Worm (Caenorhabditis elegans) whole organism, late embryonic: ENCODE measurements around the gene hpo-30.

Experiments
- C08G9.2 ChIP-seq: sonication (generic microtip); optimal IDR thresholded peaks from 2 replicates; lab custom pipeline; 2016; ENCODE audit warnings: mild to moderate bottlenecking, missing genetic modification characterization, moderate library complexity, missing compliant biosample characterization
- C38D4.7 ChIP-seq: fragments of 200-800 bp; sonication (Bioruptor generic); optimal IDR thresholded peaks from 2 replicates; lab custom pipeline; 2018; ENCODE audit warnings: mild to moderate bottlenecking, missing genetic modification characterization, moderate library complexity, missing compliant biosample characterization
- F13H6.1 ChIP-seq: sonication (generic microtip); optimal IDR thresholded peaks from 2 replicates; lab custom pipeline; 2016; ENCODE audit warnings: missing genetic modification characterization, missing compliant biosample characterization
- K09A11.1 ChIP-seq: sonication (generic microtip); optimal IDR thresholded peaks from 2 replicates; lab custom pipeline; 2017; ENCODE audit warnings: antibody characterized with exemption, mild to moderate bottlenecking, missing genetic modification characterization, missing compliant biosample characterization; ENCODE audit not compliant: insufficient read depth
- T23F11.4 ChIP-seq: fragments of 200-800 bp; sonication (Bioruptor generic); optimal IDR thresholded peaks from 2 replicates; lab custom pipeline; 2018; ENCODE audit warnings: mild to moderate bottlenecking, missing genetic modification characterization, missing compliant biosample characterization
- Y22D7AL.16 ChIP-seq: sonication (generic microtip); optimal IDR thresholded peaks from 2 replicates; lab custom pipeline; 2016; ENCODE audit warnings: missing genetic modification characterization, missing compliant biosample characterization
- ahr-1 ChIP-seq: sonication (generic microtip); optimal IDR thresholded peaks from 2 replicates; lab custom pipeline; 2016; ENCODE audit warnings: missing genetic modification characterization, missing compliant biosample characterization
- ceh-14 ChIP-seq: sonication (generic microtip); optimal IDR thresholded peaks from 2 replicates; lab custom pipeline; 2016; ENCODE audit warnings: missing genotype, missing genetic modification characterization, missing compliant biosample characterization
- ceh-18 ChIP-seq: sonication (generic microtip); optimal IDR thresholded peaks from 2 replicates; lab custom pipeline; 2016; ENCODE audit warnings: missing genetic modification characterization, missing compliant biosample characterization
- ceh-19 ChIP-seq: fragments of 200-800 bp; sonication (Bioruptor generic); optimal IDR thresholded peaks from 2 replicates; lab custom pipeline; 2018; ENCODE audit warnings: mild to moderate bottlenecking, missing genetic modification characterization, missing compliant biosample characterization
- ceh-22 ChIP-seq: sonication (generic microtip); optimal IDR thresholded peaks from 2 replicates; lab custom pipeline; 2017; ENCODE audit warnings: missing biosample characterization, missing genetic modification characterization
- ceh-30 ChIP-seq: fragments of 150-350 bp; optimal IDR thresholded peaks from 2 replicates; lab custom pipeline; 2014; ENCODE audit warnings: missing biosample characterization, missing genetic modification characterization
- ceh-31 ChIP-seq: sonication (generic microtip); optimal IDR thresholded peaks from 2 replicates; lab custom pipeline; 2016; ENCODE audit warnings: missing genetic modification characterization, missing compliant biosample characterization
- ceh-34 ChIP-seq: sonication (generic microtip); optimal IDR thresholded peaks from 2 replicates; lab custom pipeline; 2016; ENCODE audit warnings: mild to moderate bottlenecking, missing genetic modification characterization, missing compliant biosample characterization
- ceh-6 ChIP-seq: fragments of 200-800 bp; sonication (Bioruptor generic); optimal IDR thresholded peaks from 2 replicates; lab custom pipeline; 2018; ENCODE audit warnings: mild to moderate bottlenecking, missing genetic modification characterization, missing compliant biosample characterization
- ceh-9 ChIP-seq: sonication (generic microtip); optimal IDR thresholded peaks from 2 replicates; lab custom pipeline; 2016; ENCODE audit warnings: mild to moderate bottlenecking, missing genetic modification characterization, inconsistent platforms, missing compliant biosample characterization
- dmd-4 ChIP-seq: sonication (generic microtip); optimal IDR thresholded peaks from 2 replicates; lab custom pipeline; 2016; ENCODE audit warnings: borderline replicate concordance, missing genetic modification characterization, missing compliant biosample characterization
- elt-2 ChIP-seq: sonication (generic microtip); optimal IDR thresholded peaks from 2 replicates; lab custom pipeline; 2016; ENCODE audit warnings: missing genetic modification reagents, missing genetic modification characterization, missing compliant biosample characterization
- ets-4 ChIP-seq: sonication (generic microtip); optimal IDR thresholded peaks from 2 replicates; lab custom pipeline; 2016; ENCODE audit warnings: missing genetic modification characterization, missing compliant biosample characterization
- fax-1 ChIP-seq: sonication (generic microtip); optimal IDR thresholded peaks from 2 replicates; lab custom pipeline; 2016; ENCODE audit warnings: missing genotype, missing genetic modification characterization, missing compliant biosample characterization
- gmeb-2 ChIP-seq: sonication (generic microtip); optimal IDR thresholded peaks from 2 replicates; lab custom pipeline; 2016; ENCODE audit warnings: missing genetic modification characterization, inconsistent platforms, missing compliant biosample characterization
- hlh-13 ChIP-seq: fragments of 200-800 bp; sonication (Bioruptor generic); optimal IDR thresholded peaks from 2 replicates; lab custom pipeline; 2018; ENCODE audit warnings: mild to moderate bottlenecking, missing genetic modification characterization, missing compliant biosample characterization
- hlh-15 ChIP-seq: sonication (generic microtip); optimal IDR thresholded peaks from 2 replicates; lab custom pipeline; 2016; ENCODE audit warnings: missing genetic modification characterization, missing compliant biosample characterization
- hlh-30 ChIP-seq: sonication (generic microtip); optimal IDR thresholded peaks from 2 replicates; lab custom pipeline; 2017; ENCODE audit warnings: antibody characterized with exemption, missing genetic modification characterization, missing compliant biosample characterization; ENCODE audit not compliant: insufficient read depth
- lin-11 ChIP-seq: fragments of 200-800 bp; sonication (Bioruptor generic); optimal IDR thresholded peaks from 2 replicates; lab custom pipeline; 2018; ENCODE audit warnings: mild to moderate bottlenecking, missing genetic modification characterization, missing compliant biosample characterization
- madf-2 ChIP-seq: sonication (generic microtip); optimal IDR thresholded peaks from 2 replicates; lab custom pipeline; 2017; ENCODE audit warnings: missing genetic modification characterization, missing compliant biosample characterization
- nhr-11 ChIP-seq: fragments of 150-350 bp; optimal IDR thresholded peaks from 2 replicates; lab custom pipeline; 2014; ENCODE audit warnings: missing biosample characterization, missing genetic modification characterization
- nhr-232 ChIP-seq: sonication (generic microtip); optimal IDR thresholded peaks from 2 replicates; lab custom pipeline; 2016; ENCODE audit warnings: missing genetic modification characterization, missing compliant biosample characterization
- npax-4 ChIP-seq: sonication (generic microtip); optimal IDR thresholded peaks from 2 replicates; lab custom pipeline; 2016; ENCODE audit warnings: missing genetic modification characterization, missing compliant biosample characterization
- odd-2 ChIP-seq: sonication (generic microtip); optimal IDR thresholded peaks from 2 replicates; lab custom pipeline; 2017; ENCODE audit warnings: antibody characterized with exemption, mild to moderate bottlenecking, missing genetic modification characterization, missing compliant biosample characterization
- pax-1 ChIP-seq: fragments of 150-350 bp; optimal IDR thresholded peaks from 2 replicates; lab custom pipeline; 2014; ENCODE audit warnings: missing biosample characterization, missing genetic modification characterization
- pha-2 ChIP-seq: sonication (generic microtip); optimal IDR thresholded peaks from 2 replicates; lab custom pipeline; 2017; ENCODE audit warnings: mild to moderate bottlenecking, missing genetic modification characterization, missing compliant biosample characterization
- pqm-1 ChIP-seq: sonication (generic microtip); optimal IDR thresholded peaks from 2 replicates; lab custom pipeline; 2016; ENCODE audit warnings: missing genetic modification characterization, missing compliant biosample characterization
- pros-1 ChIP-seq: fragments of 150-350 bp; optimal IDR thresholded peaks from 2 replicates; lab custom pipeline; 2014; ENCODE audit warnings: missing biosample characterization, missing genetic modification reagents, missing genetic modification characterization
- sdc-2 ChIP-seq: sonication (generic microtip); optimal IDR thresholded peaks from 2 replicates; lab custom pipeline; 2016; ENCODE audit warnings: missing genotype, missing genetic modification characterization, missing compliant biosample characterization
- sox-2 ChIP-seq: fragments of 200-800 bp; sonication (Bioruptor generic); IDR thresholded peaks from 2 replicates; pipeline ENCODE4 v1.3.6; 2022; ENCODE audit warnings: missing genetic modification reagents, missing genetic modification characterization, missing compliant biosample characterization
- sox-4 ChIP-seq: sonication (generic microtip); optimal IDR thresholded peaks from 2 replicates; lab custom pipeline; 2017; ENCODE audit warnings: mild to moderate bottlenecking, missing genetic modification characterization, inconsistent platforms, missing compliant biosample characterization
- tbx-2 ChIP-seq: sonication (generic microtip); optimal IDR thresholded peaks from 2 replicates; lab custom pipeline; 2016; ENCODE audit warnings: missing genetic modification characterization, missing compliant biosample characterization
- tbx-7 ChIP-seq: sonication (generic microtip); optimal IDR thresholded peaks from 2 replicates; lab custom pipeline; 2016; ENCODE audit warnings: missing genotype, missing genetic modification characterization, missing compliant biosample characterization
- unc-42 ChIP-seq: sonication (generic microtip); optimal IDR thresholded peaks from 2 replicates; lab custom pipeline; 2016; ENCODE audit warnings: missing genotype, missing genetic modification characterization, missing compliant biosample characterization
- unc-55 ChIP-seq: sonication (generic microtip); optimal IDR thresholded peaks from 2 replicates; lab custom pipeline; 2017; ENCODE audit warnings: missing biosample characterization, missing genetic modification reagents, missing genetic modification characterization
- unc-86 ChIP-seq: sonication (generic microtip); optimal IDR thresholded peaks from 2 replicates; lab custom pipeline; 2016; ENCODE audit warnings: missing genetic modification characterization, missing compliant biosample characterization

hpo-30 gene

DNA sequence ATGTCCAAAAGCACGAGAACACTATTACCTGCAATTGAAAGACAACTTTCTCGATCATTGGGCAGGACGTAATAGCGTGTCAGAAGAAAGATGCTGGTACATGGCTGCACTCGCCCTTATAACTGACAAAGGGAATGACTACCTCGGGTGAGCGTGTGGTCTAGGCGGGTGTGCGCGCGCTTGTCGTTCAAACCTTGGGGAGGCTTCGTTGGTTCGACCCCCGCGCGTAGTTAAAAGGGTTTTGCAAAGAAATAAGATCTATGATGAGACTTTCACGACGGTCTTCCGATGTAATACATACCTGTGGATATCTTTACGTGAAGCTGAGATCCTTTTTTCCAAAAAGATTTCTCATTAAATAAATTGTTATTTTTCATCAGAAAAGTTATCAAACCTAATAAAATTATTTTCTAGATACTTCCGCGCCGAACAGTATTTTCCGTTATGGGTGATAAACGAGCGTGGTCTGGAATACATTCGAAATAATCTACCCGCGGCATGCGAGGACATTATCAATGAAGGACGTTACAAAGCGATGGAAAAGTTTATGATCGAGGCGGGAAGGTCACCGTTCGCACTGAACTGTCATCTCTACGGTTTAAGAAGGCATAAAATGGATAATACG is 6.6 kb downstream of the hpo-30 start (continued):
- TF ChIP-seq odd-2 (peak; percentile 94), unc-86 (tag; lab: Kevin White, UChicago) (peak; percentile 100), sox-2 (GFP tag; lab: Robert Waterston, UW) (peak; percentile 98), nhr-11 (tag; lab: Kevin White, UChicago) (no peak), hlh-30 (tag; lab: Kevin White, UChicago) (peak; percentile 92), ceh-14 (peak; percentile 99), ceh-9 (peak; percentile 100), elt-2 (peak; percentile 100), sdc-2 (peak; percentile 95), ceh-19 (peak; percentile 100), ceh-18 (tag; lab: Kevin White, UChicago) (peak; percentile 99), pax-1 (tag; lab: Kevin White, UChicago) (peak; percentile 29), pros-1 (tag; lab: Kevin White, UChicago) (peak; percentile 99), ahr-1 (tag; lab: Kevin White, UChicago) (peak; percentile 99), hlh-15 (tag; lab: Kevin White, UChicago) (peak; percentile 100), C38D4.7 (GFP tag; lab: Kevin White, UChicago) (peak; percentile 98), pha-2 (tag; lab: Kevin White, UChicago) (peak; percentile 98), C08G9.2 (tag; lab: Kevin White, UChicago) (peak; percentile 98), tbx-2 (peak; percentile 99), ceh-34 (tag; lab: Kevin White, UChicago) (peak; percentile 100), T23F11.4 (GFP tag; lab: Kevin White, UChicago) (peak; percentile 100), dmd-4 (peak; percentile 99), sox-4 (tag; lab: Kevin White, UChicago) (peak; percentile 100), ceh-31 (tag; lab: Kevin White, UChicago) (peak; percentile 98)

DNA sequence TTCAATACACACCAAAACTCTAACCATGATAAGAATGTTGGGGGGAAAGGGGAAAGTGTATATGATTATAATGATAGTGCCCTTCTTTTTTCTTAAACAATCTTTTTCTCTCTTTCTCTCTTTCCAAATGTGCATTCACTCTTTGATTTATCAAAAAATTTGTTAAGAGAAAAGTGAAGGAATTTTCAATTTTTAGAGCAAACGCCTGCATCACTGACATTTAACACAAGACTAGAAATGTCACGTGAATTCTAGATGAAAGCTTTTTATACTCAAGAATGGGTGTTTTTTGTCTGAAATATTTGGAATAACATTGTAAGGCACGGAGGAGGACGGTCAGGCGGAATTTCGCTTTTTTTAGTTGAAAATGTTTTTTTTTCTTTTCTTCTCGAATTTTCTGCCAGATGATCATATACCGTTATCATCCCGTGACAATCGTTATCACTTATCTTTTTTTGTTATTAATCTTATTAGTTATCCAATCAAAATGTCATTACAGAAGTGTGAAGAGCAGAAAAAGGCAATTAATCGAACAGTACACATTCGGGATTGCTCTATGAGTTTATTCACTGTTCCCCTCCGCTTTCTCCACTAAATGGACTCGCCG is 8.1 kb downstream of the hpo-30 start, which contains the start of the genes frm-7 and F55C5.17:
Gene frm-7, plus strand, starts transcription at position 500 of the 607 bp plus-strand sequence.
Gene F55C5.17, plus strand, starts transcription at position 557 of the 607 bp plus-strand sequence.
- TF ChIP-seq C08G9.2 (tag; lab: Kevin White, UChicago) (no peak), hlh-30 (tag; lab: Kevin White, UChicago) (peak; percentile 38), fax-1 (no peak), unc-55 (no peak), unc-42 (tag; lab: Kevin White, UChicago) (no peak), ceh-34 (tag; lab: Kevin White, UChicago) (no peak), K09A11.1 (tag; lab: Kevin White, UChicago) (no peak), ceh-19 (no peak), nhr-232 (tag; lab: Kevin White, UChicago) (no peak), ceh-22 (tag; lab: Kevin White, UChicago) (no peak), elt-2 (peak; percentile 57), lin-11 (tag; lab: Kevin White, UChicago) (no peak)

DNA sequence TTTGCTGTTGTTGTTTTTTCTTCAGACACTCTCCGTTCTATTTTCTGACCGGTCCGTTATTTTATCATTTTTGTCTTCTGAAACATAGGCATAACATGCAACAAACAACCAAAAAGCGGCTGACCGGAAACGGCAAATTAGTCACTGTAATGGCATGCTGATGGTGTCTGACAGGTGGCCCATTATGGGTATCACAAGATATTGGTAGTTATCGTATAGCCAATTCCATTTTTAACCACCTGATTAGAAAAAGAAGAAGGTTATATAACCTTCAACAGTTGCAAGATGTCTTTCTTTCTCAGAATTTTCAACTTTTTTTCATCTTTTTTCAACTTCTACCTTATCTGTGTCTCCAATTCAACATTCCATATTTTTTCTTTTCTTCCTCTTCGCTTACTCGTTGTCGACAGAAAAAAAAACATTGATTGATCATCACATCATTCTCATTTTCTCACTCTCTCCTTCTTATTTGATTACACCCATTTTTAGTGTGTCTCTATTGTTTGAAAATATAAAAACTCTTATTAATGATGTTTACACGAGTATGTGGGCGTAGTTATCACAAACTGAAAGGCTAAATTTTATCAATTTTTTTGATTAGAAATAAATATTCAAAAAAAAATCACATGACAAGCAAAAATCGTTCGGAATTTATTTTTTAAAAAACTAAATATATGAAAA is 9.2 kb downstream of the hpo-30 start:
- TF ChIP-seq madf-2 (tag; lab: Kevin White, UChicago) (no peak), dmd-4 (no peak), ceh-31 (tag; lab: Kevin White, UChicago) (no peak), gmeb-2 (tag; lab: Kevin White, UChicago) (no peak), ceh-9 (no peak), npax-4 (tag; lab: Kevin White, UChicago) (no peak), unc-42 (tag; lab: Kevin White, UChicago) (no peak), ceh-30 (tag; lab: Kevin White, UChicago) (no peak), pqm-1 (tag; lab: Kevin White, UChicago) (no peak), pros-1 (tag; lab: Kevin White, UChicago) (no peak), ets-4 (tag; lab: Kevin White, UChicago) (no peak), hlh-13 (GFP tag; lab: Kevin White, UChicago) (no peak), unc-86 (tag; lab: Kevin White, UChicago) (no peak), nhr-232 (tag; lab: Kevin White, UChicago) (no peak), Y22D7AL.16 (no peak), F13H6.1 (tag; lab: Kevin White, UChicago) (no peak), elt-2 (no peak), tbx-7 (tag; lab: Kevin White, UChicago) (no peak), ceh-6 (GFP tag; lab: Kevin White, UChicago) (no peak), lin-11 (tag; lab: Kevin White, UChicago) (no peak)
